Worm (Caenorhabditis elegans) whole organism, mixed stage, embryonic: ENCODE data around the gene hlh-30.

Experiments used
- ceh-39 ChIP-seq: fragments of 150-350 bp; optimal IDR thresholded peaks from 2 replicates; lab custom pipeline; 2014; ENCODE audit warnings: missing biosample characterization, missing genetic modification characterization
- elt-3 ChIP-seq: fragments of 150-350 bp; optimal IDR thresholded peaks from 2 replicates; lab custom pipeline; 2014; ENCODE audit warnings: missing biosample characterization, missing genetic modification characterization
- ham-2 ChIP-seq: fragments of 200-800 bp; sonication (Bioruptor generic); optimal IDR thresholded peaks from 2 replicates; lab custom pipeline; 2018; ENCODE audit warnings: mild to moderate bottlenecking, missing genetic modification characterization, missing compliant biosample characterization
- lin-13 ChIP-seq: fragments of 150-350 bp; optimal IDR thresholded peaks from 2 replicates; lab custom pipeline; 2014; ENCODE audit warnings: missing biosample characterization, missing genetic modification characterization
- lin-32 ChIP-seq: fragments of 200-800 bp; sonication (Bioruptor generic); optimal IDR thresholded peaks from 2 replicates; lab custom pipeline; 2018; ENCODE audit warnings: mild to moderate bottlenecking, missing genetic modification characterization, missing compliant biosample characterization
- mab-5 ChIP-seq: fragments of 150-350 bp; optimal IDR thresholded peaks from 2 replicates; lab custom pipeline; 2014; ENCODE audit warnings: missing biosample characterization, missing genetic modification characterization
- nhr-12 ChIP-seq: fragments of 150-350 bp; optimal IDR thresholded peaks from 2 replicates; lab custom pipeline; 2014; ENCODE audit warnings: missing biosample characterization, missing genetic modification characterization
- nhr-2 ChIP-seq: fragments of 150-350 bp; optimal IDR thresholded peaks from 2 replicates; lab custom pipeline; 2014; ENCODE audit warnings: missing biosample characterization, missing genetic modification characterization
- nhr-237 ChIP-seq: fragments of 150-350 bp; optimal IDR thresholded peaks from 2 replicates; lab custom pipeline; 2014; ENCODE audit warnings: missing biosample characterization, missing genetic modification characterization
- snpc-4 ChIP-seq: fragments of 150-350 bp; optimal IDR thresholded peaks from 2 replicates; lab custom pipeline; 2014; ENCODE audit warnings: missing biosample characterization, missing genetic modification characterization
- unc-39 ChIP-seq: fragments of 150-350 bp; optimal IDR thresholded peaks from 2 replicates; lab custom pipeline; 2014; ENCODE audit warnings: missing biosample characterization, missing genetic modification characterization
- zip-8 ChIP-seq: fragments of 150-350 bp; optimal IDR thresholded peaks from 2 replicates; lab custom pipeline; 2014; ENCODE audit warnings: missing biosample characterization, missing genetic modification characterization
- ztf-11 ChIP-seq: fragments of 150-350 bp; optimal IDR thresholded peaks from 2 replicates; lab custom pipeline; 2014; ENCODE audit warnings: missing biosample characterization, missing genetic modification characterization

The hlh-30 gene

DNA sequence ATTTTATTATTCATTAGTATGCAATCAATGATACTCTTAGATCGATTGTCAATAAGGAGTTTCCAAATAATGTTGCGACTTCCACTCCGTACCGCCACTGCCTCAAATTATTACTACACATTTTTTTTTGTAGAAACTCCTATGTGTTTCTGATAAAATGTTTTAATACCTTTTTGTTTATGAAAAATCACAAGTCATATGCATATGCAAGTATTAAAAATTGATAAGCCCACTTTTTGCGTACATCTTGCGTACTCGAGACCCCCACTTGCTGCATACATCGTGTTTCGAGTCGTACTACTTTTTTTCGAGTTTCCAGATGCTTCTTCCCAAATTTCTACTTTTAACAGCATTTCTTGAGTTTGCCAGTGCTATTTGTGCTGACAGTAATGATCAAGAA is 69.7 kb downstream of the hlh-30 start, which contains the start of gene clec-76:
Gene clec-76 (plus strand): TSS at position 234 of the 400 bp plus-strand sequence.
- TF ChIP-seq nhr-2 (tag; lab: Kevin White, UChicago), result no peak
- no peak for TF ChIP-seq lin-32
- no peak for TF ChIP-seq ztf-11
- TF ChIP-seq elt-3 (tag; lab: Kevin White, UChicago), result no peak
- TF ChIP-seq snpc-4 (tag; lab: Kevin White, UChicago), result no peak
- no peak for TF ChIP-seq ceh-39
- no peak for TF ChIP-seq ham-2 (GFP tag; lab: Kevin White, UChicago)
- no peak for TF ChIP-seq lin-13 (tag; lab: Kevin White, UChicago)
- TF ChIP-seq zip-8 (tag; lab: Kevin White, UChicago), result no peak
- no peak for TF ChIP-seq mab-5
- no peak for TF ChIP-seq unc-39 (tag; lab: Kevin White, UChicago)
- TF ChIP-seq nhr-12 (tag; lab: Kevin White, UChicago), result no peak
- no peak for TF ChIP-seq nhr-237 (tag; lab: Kevin White, UChicago)
- TF ChIP-seq, all 35 proteins: peak for 0
